Worm (Caenorhabditis elegans) whole organism, young adult: ENCODE results near the gene cdc-25.3.

ENCODE experiments used
- K11D2.4 ChIP-seq: fragments of 200-800 bp; sonication (Bioruptor generic); IDR thresholded peaks from 2 replicates; pipeline ENCODE4 v1.3.6; 2022; ENCODE audit warnings: missing genetic modification reagents, missing genetic modification characterization, missing compliant biosample characterization
- akir-1 ChIP-seq: fragments of 200-800 bp; sonication (Bioruptor generic); optimal IDR thresholded peaks from 2 replicates; lab custom pipeline; 2018; ENCODE audit warnings: mild to moderate bottlenecking, missing genetic modification characterization, moderate library complexity, missing compliant biosample characterization
- ccch-3 ChIP-seq: fragments of 200-800 bp; sonication (Bioruptor generic); optimal IDR thresholded peaks from 2 replicates; lab custom pipeline; 2018; ENCODE audit warnings: mild to moderate bottlenecking, missing genetic modification characterization, missing compliant biosample characterization

DNA sequence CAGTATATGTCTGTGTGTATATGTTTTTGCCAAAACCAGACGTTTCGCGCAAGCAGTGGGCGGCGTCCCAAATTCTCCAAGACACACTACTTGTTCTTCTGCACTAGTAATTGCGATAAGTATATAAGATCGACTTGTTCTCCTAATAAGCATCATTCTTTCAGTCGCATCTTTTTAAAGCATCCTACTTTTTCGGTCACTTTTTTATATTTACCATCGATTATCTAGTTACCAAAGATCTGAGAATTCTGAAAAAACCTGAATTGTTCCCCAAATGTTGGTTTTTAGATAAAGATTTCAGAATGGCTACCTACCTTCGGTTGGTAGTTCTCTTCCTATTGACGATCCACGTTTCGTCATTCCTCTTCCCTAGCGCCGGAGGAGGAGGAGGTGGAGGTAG lies 44.3 kb upstream of the cdc-25.3 start, which contains the start of gene grl-25:
- TF ChIP-seq K11D2.4 (GFP tag; lab: Robert Waterston, UW) (no peak), akir-1 (no peak), ccch-3 (GFP tag; lab: Kevin White, UChicago) (no peak)
